Worm (Caenorhabditis elegans) whole organism, mixed stage, embryonic: ENCODE measurements around the gene ZK856.11.

Experiments
- blmp-1 ChIP-seq: fragments of 150-350 bp; optimal IDR thresholded peaks from 2 replicates; lab custom pipeline; 2014; ENCODE audit warnings: missing biosample characterization, missing genetic modification characterization
- ces-1 ChIP-seq: fragments of 150-350 bp; optimal IDR thresholded peaks from 2 replicates; lab custom pipeline; 2014; ENCODE audit warnings: missing biosample characterization, missing genetic modification reagents, missing genetic modification characterization
- flh-1 ChIP-seq: fragments of 200-800 bp; sonication (Bioruptor generic); optimal IDR thresholded peaks from 2 replicates; lab custom pipeline; 2018; ENCODE audit warnings: mild to moderate bottlenecking, missing genetic modification characterization, moderate library complexity, missing compliant biosample characterization
- hlh-1 ChIP-seq: fragments of 150-350 bp; optimal IDR thresholded peaks from 2 replicates; lab custom pipeline; 2014; ENCODE audit warnings: missing biosample characterization, missing genetic modification reagents, missing genetic modification characterization
- lin-13 ChIP-seq: fragments of 150-350 bp; optimal IDR thresholded peaks from 2 replicates; lab custom pipeline; 2014; ENCODE audit warnings: missing biosample characterization, missing genetic modification characterization
- mep-1 ChIP-seq: fragments of 150-350 bp; optimal IDR thresholded peaks from 2 replicates; lab custom pipeline; 2017; ENCODE audit warnings: missing biosample characterization, missing genetic modification reagents, missing genetic modification characterization, inconsistent platforms
- nhr-28 ChIP-seq: fragments of 150-350 bp; optimal IDR thresholded peaks from 2 replicates; lab custom pipeline; 2014; ENCODE audit warnings: missing biosample characterization, missing genetic modification characterization
- nhr-76 ChIP-seq: sonication (generic microtip); optimal IDR thresholded peaks from 2 replicates; lab custom pipeline; 2017; ENCODE audit warnings: missing biosample characterization, missing genetic modification characterization
- snpc-4 ChIP-seq: fragments of 150-350 bp; optimal IDR thresholded peaks from 2 replicates; lab custom pipeline; 2014; ENCODE audit warnings: missing biosample characterization, missing genetic modification characterization
- sptf-1 ChIP-seq: sonication (generic microtip); optimal IDR thresholded peaks from 2 replicates; lab custom pipeline; 2017; ENCODE audit warnings: mild to moderate bottlenecking, missing genetic modification characterization, moderate library complexity, missing compliant biosample characterization
- unc-39 ChIP-seq: fragments of 150-350 bp; optimal IDR thresholded peaks from 2 replicates; lab custom pipeline; 2014; ENCODE audit warnings: missing biosample characterization, missing genetic modification characterization
- unc-62 ChIP-seq: fragments of 150-350 bp; optimal IDR thresholded peaks from 2 replicates; lab custom pipeline; 2014; ENCODE audit warnings: missing biosample characterization, missing genetic modification reagents, missing genetic modification characterization

- no peak for TF ChIP-seq lin-13 (tag; lab: Kevin White, UChicago)
- TF ChIP-seq snpc-4 = no peak
- TF ChIP-seq hlh-1 (tag; lab: Kevin White, UChicago) = no peak
- TF ChIP-seq blmp-1 (tag; lab: Kevin White, UChicago) = no peak
- TF ChIP-seq nhr-28 (tag; lab: Kevin White, UChicago) = no peak
- TF ChIP-seq sptf-1 (tag; lab: Kevin White, UChicago) = no peak
- no peak for TF ChIP-seq flh-1 (GFP tag; lab: Kevin White, UChicago)
- no peak for TF ChIP-seq unc-39 (tag; lab: Kevin White, UChicago)
- TF ChIP-seq unc-62 (GFP tag; lab: Kevin White, UChicago) = no peak
- TF ChIP-seq ces-1 (GFP tag; lab: Kevin White, UChicago) = no peak
- no peak for TF ChIP-seq nhr-76 (tag; lab: Kevin White, UChicago)
- TF ChIP-seq mep-1 (tag; lab: Kevin White, UChicago) = no peak
Measured at ce11 chrV:10210244-10210643, 5.5 kb upstream of the ZK856.11 start, which contains the start of gene tftc-3.
